Comparison of ENCODE assay signal across 4 fruit fly cellular contexts in the genomic region with DNA sequence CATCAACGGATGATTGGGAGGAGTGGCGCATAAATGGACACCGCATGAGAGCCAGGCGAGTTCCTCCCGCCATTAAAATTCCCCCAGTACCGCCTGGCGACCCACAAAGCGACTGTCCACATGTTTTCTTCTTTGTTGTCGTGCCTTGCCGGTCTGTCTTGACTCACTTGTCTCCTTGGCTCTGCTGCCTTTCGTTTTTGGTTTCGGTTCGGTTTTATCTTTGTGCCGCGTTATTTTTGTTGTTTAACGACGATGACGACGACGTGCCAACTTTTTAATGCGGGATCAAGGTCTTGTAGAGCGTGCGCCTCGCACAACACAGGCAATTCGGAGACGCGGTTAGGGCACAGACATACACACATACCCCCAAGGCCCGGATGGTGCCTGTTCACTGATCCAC.
TF ChIP-seq lines count a peak whose summit lies in the region.

No protein-coding gene starts in this region.

- TF ChIP-seq CTCF in whole organism, embryonic (GFP tag; optimal IDR thresholded peaks at IDR 0.05; lab: Kevin White, UChicago), result no peak

TF ChIP-seq in whole organism, embryonic, 481 proteins besides CTCF, POLR2A, EP300 and RAD21:
- TF ChIP-seq nom (GFP tag; optimal IDR thresholded peaks at IDR 0.05; lab: Kevin White, UChicago) (peak; percentile 52), mirr (GFP tag; optimal IDR thresholded peaks at IDR 0.05; lab: Kevin White, UChicago) (no peak)
TF ChIP-seq in whole organism, embryonic: peak in this region for 1.

TF ChIP-seq in whole organism, prepupa, 60 proteins besides CTCF, POLR2A, EP300 and RAD21:
- TF ChIP-seq Eip78C (GFP tag; lab: Kevin White, UChicago) (peak; percentile 39), Hr38 (GFP tag; optimal IDR thresholded peaks at IDR 0.05; lab: Kevin White, UChicago) (no peak), Sox14 (GFP tag; optimal IDR thresholded peaks at IDR 0.05; lab: Kevin White, UChicago) (peak; percentile 63), CG9139 (GFP tag; optimal IDR thresholded peaks at IDR 0.05; lab: Kevin White, UChicago) (no peak), dsx (GFP tag; optimal IDR thresholded peaks at IDR 0.05; lab: Kevin White, UChicago; ENCODE audit: poor library complexity, severe bottlenecking) (no peak), Blimp-1 (GFP tag; optimal IDR thresholded peaks at IDR 0.05; lab: Kevin White, UChicago) (peak; percentile 35)

TF ChIP-seq in whole organism, pupa, 21 proteins besides CTCF, POLR2A, EP300 and RAD21:
- TF ChIP-seq CG4496 (GFP tag; IDR thresholded peaks at IDR 0.05; lab: Robert Waterston, UW), result 0 out of 3 replicates have a peak, but pooled peaks have one; percentile 33
- TF ChIP-seq CG13204 (GFP tag; optimal IDR thresholded peaks at IDR 0.05; lab: Kevin White, UChicago), result peak; percentile 73
- TF ChIP-seq Ets98B (GFP tag; IDR thresholded peaks at IDR 0.05; lab: Robert Waterston, UW), result no peak
- no peak for TF ChIP-seq CG15710 (tag; optimal IDR thresholded peaks at IDR 0.05; lab: Kevin White, UChicago)
- TF ChIP-seq CG34367 (tag; optimal IDR thresholded peaks at IDR 0.05; lab: Kevin White, UChicago), result no peak
- TF ChIP-seq Pif1B (GFP tag; optimal IDR thresholded peaks at IDR 0.05; lab: Kevin White, UChicago), result no peak
- TF ChIP-seq gl (tag; optimal IDR thresholded peaks at IDR 0.05; lab: Kevin White, UChicago), result no peak
- peak; percentile 90 for TF ChIP-seq EcR (GFP tag; optimal IDR thresholded peaks at IDR 0.05; lab: Kevin White, UChicago)

TF ChIP-seq in whole organism, wandering third instar larva, 38 proteins besides CTCF, POLR2A, EP300 and RAD21:
- TF ChIP-seq psq (GFP tag; optimal IDR thresholded peaks at IDR 0.05; lab: Kevin White, UChicago), result peak; percentile 35
- no peak for TF ChIP-seq Rel (GFP tag; optimal IDR thresholded peaks at IDR 0.05; lab: Kevin White, UChicago)
- no peak for TF ChIP-seq Rel (tag; optimal IDR thresholded peaks at IDR 0.05; lab: Kevin White, UChicago)
